Worm (Caenorhabditis elegans): ENCODE results near the gene acox-1.5.

DNA sequence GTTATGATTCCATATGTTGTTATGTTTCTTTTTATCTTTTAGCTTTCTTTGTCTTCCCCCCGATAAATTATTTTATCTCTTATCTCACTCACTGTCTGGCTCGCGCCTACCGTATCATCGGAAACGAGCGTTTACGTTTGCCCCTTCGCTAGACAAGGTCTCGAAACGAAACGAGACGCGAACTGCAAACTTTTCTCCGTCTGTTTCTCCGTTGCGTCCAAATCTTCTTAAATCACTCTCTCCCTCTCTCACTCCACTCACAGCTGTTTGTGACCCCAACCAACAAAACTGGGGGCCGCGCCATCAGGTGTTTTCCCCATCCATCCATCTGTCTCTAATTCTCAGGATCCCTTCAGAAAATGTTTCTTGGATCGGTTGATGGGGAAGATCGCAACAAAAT lies 28.2 kb upstream of the acox-1.5 start:
- no peak for TF ChIP-seq sdz-38 (tag; optimal IDR thresholded peaks at IDR 0.05)
- no peak for TF ChIP-seq lin-54 (GFP tag; optimal IDR thresholded peaks at IDR 0.05)
- TF ChIP-seq ama-1 (optimal IDR thresholded peaks at IDR 0.05) = no peak
- no peak for TF ChIP-seq ama-1 (GFP tag; optimal IDR thresholded peaks at IDR 0.05)
- no peak for TF ChIP-seq dpl-1 (GFP tag; optimal IDR thresholded peaks at IDR 0.05)
- no peak for TF ChIP-seq ceh-58 (GFP tag; IDR thresholded peaks at IDR 0.05)
- TF ChIP-seq ceh-79 (tag; optimal IDR thresholded peaks at IDR 0.05) = no peak
- TF ChIP-seq ztf-18 (tag; optimal IDR thresholded peaks at IDR 0.05) = no peak
- TF ChIP-seq nfya-1 (tag; optimal IDR thresholded peaks at IDR 0.05; ENCODE audit: borderline replicate concordance, insufficient read depth) = no peak
- TF ChIP-seq nhr-90 (tag; optimal IDR thresholded peaks at IDR 0.05) = no peak
